Worm (Caenorhabditis elegans) whole organism, midembryonic: Measurements from ENCODE around the gene F59A6.4.

ENCODE experiments used
- T22C8.4 ChIP-seq: fragments of 200-800 bp; sonication (Bioruptor generic); IDR thresholded peaks from 2 replicates; pipeline ENCODE4 v1.3.6; 2022; ENCODE audit warnings: missing genetic modification characterization, missing compliant biosample characterization
- cog-1 ChIP-seq: sonication (generic microtip); optimal IDR thresholded peaks from 2 replicates; lab custom pipeline; 2016; ENCODE audit warnings: missing genetic modification characterization, missing compliant biosample characterization
- flt-1 ChIP-seq: fragments of 200-800 bp; sonication (Bioruptor generic); IDR thresholded peaks from 2 replicates; pipeline ENCODE4 v1.3.6; 2022; ENCODE audit warnings: missing genetic modification characterization, missing compliant biosample characterization
- med-1 ChIP-seq: sonication (generic microtip); optimal IDR thresholded peaks from 2 replicates; lab custom pipeline; 2017; ENCODE audit warnings: missing genetic modification characterization, mild to moderate bottlenecking, missing compliant biosample characterization, antibody characterized with exemption, missing genetic modification reagents; ENCODE audit not compliant: insufficient read depth
- tab-1 ChIP-seq: fragments of 200-800 bp; sonication (Bioruptor generic); IDR thresholded peaks from 2 replicates; pipeline ENCODE4 v1.3.6; 2022; ENCODE audit warnings: missing genetic modification characterization, missing compliant biosample characterization
- ztf-23 ChIP-seq: fragments of 200-800 bp; sonication (Bioruptor generic); IDR thresholded peaks from 2 replicates; pipeline ENCODE4 v1.3.6; 2022; ENCODE audit warnings: missing genetic modification reagents, missing genetic modification characterization, missing compliant biosample characterization
- ztf-29 ChIP-seq: fragments of 200-800 bp; sonication (Bioruptor generic); IDR thresholded peaks from 2 replicates; pipeline ENCODE4 v1.3.6; 2022; ENCODE audit warnings: missing genetic modification reagents, missing genetic modification characterization, missing compliant biosample characterization

ce11 chrII:5056254-5056653 lies 51.4 kb downstream of the F59A6.4 start:
- no peak for TF ChIP-seq tab-1 (GFP tag; lab: Robert Waterston, UW)
- no peak for TF ChIP-seq flt-1 (GFP tag; lab: Robert Waterston, UW)
- TF ChIP-seq ztf-23 (GFP tag; lab: Robert Waterston, UW): no peak
- TF ChIP-seq cog-1: no peak
- TF ChIP-seq T22C8.4 (GFP tag; lab: Robert Waterston, UW): no peak
- no peak for TF ChIP-seq ztf-29 (GFP tag; lab: Robert Waterston, UW)
- no peak for TF ChIP-seq med-1 (GFP tag; lab: Kevin White, UChicago)
